Worm (Caenorhabditis elegans): Measurements from ENCODE around the gene nhr-130.
A peak's percentile ranks its signal among the peaks of the same experiment; 100 is the strongest.

nhr-130 gene

ce11 chrV:489320-489719 is 6.2 kb upstream of the nhr-130 start, which contains the start of gene nhr-106:
Gene nhr-106, plus strand, starts transcription at chrV:489620.
- no peak for TF ChIP-seq sptf-1 (tag; optimal IDR thresholded peaks at IDR 0.05)
- TF ChIP-seq nhr-12 (tag; optimal IDR thresholded peaks at IDR 0.05): no peak
- no peak for TF ChIP-seq hlh-1 (tag; optimal IDR thresholded peaks at IDR 0.05)
- TF ChIP-seq drap-1 (GFP tag; optimal IDR thresholded peaks at IDR 0.05): no peak
- no peak for TF ChIP-seq ztf-11 (tag; optimal IDR thresholded peaks at IDR 0.05)
- no peak for TF ChIP-seq nhr-28 (tag; optimal IDR thresholded peaks at IDR 0.05)
- TF ChIP-seq nhr-76 (tag; optimal IDR thresholded peaks at IDR 0.05): no peak
- TF ChIP-seq cnd-1 (tag; optimal IDR thresholded peaks at IDR 0.05): no peak
- TF ChIP-seq nhr-237 (tag; optimal IDR thresholded peaks at IDR 0.05): no peak
- no peak for TF ChIP-seq elt-1 (tag; optimal IDR thresholded peaks at IDR 0.05; ENCODE audit: borderline replicate concordance, insufficient read depth)
- no peak for TF ChIP-seq blmp-1 (tag; optimal IDR thresholded peaks at IDR 0.05)
- no peak for TF ChIP-seq ham-2 (GFP tag; optimal IDR thresholded peaks at IDR 0.05)
- no peak for TF ChIP-seq lin-13 (tag; optimal IDR thresholded peaks at IDR 0.05)
- TF ChIP-seq pha-4 (tag; optimal IDR thresholded peaks at IDR 0.05): no peak
- TF ChIP-seq lin-32 (GFP tag; optimal IDR thresholded peaks at IDR 0.05): no peak
- no peak for TF ChIP-seq ceh-83 (GFP tag; optimal IDR thresholded peaks at IDR 0.05)
- no peak for TF ChIP-seq snpc-4 (tag; optimal IDR thresholded peaks at IDR 0.05)
- no peak for TF ChIP-seq bed-3 (GFP tag; optimal IDR thresholded peaks at IDR 0.05)
- no peak for TF ChIP-seq sem-2 (GFP tag; optimal IDR thresholded peaks at IDR 0.05)

DNA sequence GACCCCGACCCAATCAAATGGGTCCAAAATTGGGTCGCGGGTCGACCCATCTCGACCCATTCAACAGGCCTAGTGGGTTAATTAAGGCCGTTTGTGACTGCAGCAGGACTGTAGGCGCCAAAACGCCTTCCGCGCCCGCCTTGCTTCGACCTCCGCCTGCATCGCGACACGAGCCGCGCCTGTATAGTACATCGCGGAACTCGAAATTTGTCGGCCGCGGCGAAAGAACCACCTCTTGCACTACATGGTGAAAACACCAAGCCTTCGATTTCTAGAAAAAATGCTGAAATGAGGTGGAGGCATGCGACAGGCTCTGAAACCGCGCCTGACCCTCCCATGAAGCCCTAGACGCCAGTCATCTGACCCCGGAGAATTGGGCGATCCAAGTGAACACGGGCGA is 4.8 kb upstream of the nhr-130 start:
- TF ChIP-seq flh-1 (GFP tag; optimal IDR thresholded peaks at IDR 0.05) (no peak), ceh-83 (GFP tag; optimal IDR thresholded peaks at IDR 0.05) (no peak), ztf-11 (tag; optimal IDR thresholded peaks at IDR 0.05) (no peak), nhr-28 (tag; optimal IDR thresholded peaks at IDR 0.05) (no peak)

ce11 chrV:486684-487083 is 3.5 kb upstream of the nhr-130 start, which contains the start of gene nhr-211:
Gene nhr-211, plus strand, starts transcription at chrV:486984.
- no peak for TF ChIP-seq mls-2 (tag; optimal IDR thresholded peaks at IDR 0.05)
- TF ChIP-seq ceh-83 (GFP tag; optimal IDR thresholded peaks at IDR 0.05): no peak
- no peak for TF ChIP-seq lin-32 (GFP tag; optimal IDR thresholded peaks at IDR 0.05)
- no peak for TF ChIP-seq blmp-1 (tag; optimal IDR thresholded peaks at IDR 0.05)
- TF ChIP-seq M03D4.4 (tag; optimal IDR thresholded peaks at IDR 0.05): no peak
- no peak for TF ChIP-seq ceh-43 (GFP tag; optimal IDR thresholded peaks at IDR 0.05)
- no peak for TF ChIP-seq ceh-39 (tag; optimal IDR thresholded peaks at IDR 0.05)
- TF ChIP-seq unc-62 (GFP tag; optimal IDR thresholded peaks at IDR 0.05): no peak
- TF ChIP-seq mep-1 (tag; optimal IDR thresholded peaks at IDR 0.05): no peak
- TF ChIP-seq cnd-1 (tag; optimal IDR thresholded peaks at IDR 0.05): no peak
- no peak for TF ChIP-seq elt-3 (tag; optimal IDR thresholded peaks at IDR 0.05)
- TF ChIP-seq pha-4 (tag; optimal IDR thresholded peaks at IDR 0.05): no peak
- TF ChIP-seq tbx-8 (GFP tag; optimal IDR thresholded peaks at IDR 0.05): no peak
- TF ChIP-seq sptf-1 (tag; optimal IDR thresholded peaks at IDR 0.05): no peak
- TF ChIP-seq elt-1 (tag; optimal IDR thresholded peaks at IDR 0.05; ENCODE audit: borderline replicate concordance, insufficient read depth): no peak
- TF ChIP-seq ztf-11 (tag; optimal IDR thresholded peaks at IDR 0.05): no peak
- no peak for TF ChIP-seq ham-2 (GFP tag; optimal IDR thresholded peaks at IDR 0.05)
- no peak for TF ChIP-seq bed-3 (GFP tag; optimal IDR thresholded peaks at IDR 0.05)

ce11 chrV:484285-484890 is 1.2 kb upstream of the nhr-130 start, which contains the start of gene nhr-212:
Gene nhr-212, plus strand, starts transcription at chrV:484857.
- peak; percentile 6 for TF ChIP-seq pha-4 (tag; optimal IDR thresholded peaks at IDR 0.05)
- no peak for TF ChIP-seq nhr-12 (tag; optimal IDR thresholded peaks at IDR 0.05)

ce11 chrV:482860-483259 is 279 bp downstream of the nhr-130 start:
- TF ChIP-seq snpc-4 (tag; optimal IDR thresholded peaks at IDR 0.05): no peak
- no peak for TF ChIP-seq cnd-1 (tag; optimal IDR thresholded peaks at IDR 0.05)
- TF ChIP-seq zip-8 (tag; optimal IDR thresholded peaks at IDR 0.05): no peak
- no peak for TF ChIP-seq sem-2 (GFP tag; optimal IDR thresholded peaks at IDR 0.05)
- TF ChIP-seq pha-4 (tag; optimal IDR thresholded peaks at IDR 0.05): no peak
- TF ChIP-seq M03D4.4 (tag; optimal IDR thresholded peaks at IDR 0.05): no peak
- TF ChIP-seq nhr-76 (tag; optimal IDR thresholded peaks at IDR 0.05): no peak
- TF ChIP-seq unc-120 (tag; optimal IDR thresholded peaks at IDR 0.05; ENCODE audit: poor library complexity, severe bottlenecking): no peak
- TF ChIP-seq mep-1 (tag; optimal IDR thresholded peaks at IDR 0.05): no peak
- TF ChIP-seq nhr-237 (tag; optimal IDR thresholded peaks at IDR 0.05): no peak
- no peak for TF ChIP-seq sptf-1 (tag; optimal IDR thresholded peaks at IDR 0.05)
- no peak for TF ChIP-seq ztf-11 (tag; optimal IDR thresholded peaks at IDR 0.05)
- no peak for TF ChIP-seq drap-1 (GFP tag; optimal IDR thresholded peaks at IDR 0.05)
- TF ChIP-seq lsy-2 (tag; optimal IDR thresholded peaks at IDR 0.05): no peak
- no peak for TF ChIP-seq ceh-39 (tag; optimal IDR thresholded peaks at IDR 0.05)
- TF ChIP-seq bed-3 (GFP tag; optimal IDR thresholded peaks at IDR 0.05): no peak
- no peak for TF ChIP-seq nhr-2 (tag; optimal IDR thresholded peaks at IDR 0.05)
- no peak for TF ChIP-seq flh-1 (GFP tag; optimal IDR thresholded peaks at IDR 0.05)
- no peak for TF ChIP-seq unc-62 (GFP tag; optimal IDR thresholded peaks at IDR 0.05)
- no peak for TF ChIP-seq ham-2 (GFP tag; optimal IDR thresholded peaks at IDR 0.05)

All from whole organism, mixed stage, embryonic.